Worm (Caenorhabditis elegans) whole organism, young adult: ENCODE results near the gene F09G2.2.

ENCODE experiments used
- F49E8.2 ChIP-seq: sonication (generic microtip); optimal IDR thresholded peaks from 3 replicates; lab custom pipeline; 2017; ENCODE audit warnings: missing genetic modification characterization, mild to moderate bottlenecking, missing compliant biosample characterization, antibody characterized with exemption, moderate library complexity; ENCODE audit not compliant: insufficient read depth
- T26A5.8 ChIP-seq: sonication (generic microtip); optimal IDR thresholded peaks from 2 replicates; lab custom pipeline; 2016; ENCODE audit warnings: missing genetic modification characterization, missing compliant biosample characterization
- Y53G8AR.9 ChIP-seq: fragments of 200-800 bp; sonication (Bioruptor generic); conservative IDR thresholded peaks from 2 replicates; pipeline ENCODE4 v1.3.6; 2022; ENCODE audit warnings: missing genetic modification reagents, missing genetic modification characterization, missing compliant biosample characterization
- ZK185.1 ChIP-seq: sonication (generic microtip); optimal IDR thresholded peaks from 2 replicates; lab custom pipeline; 2016; ENCODE audit warnings: mild to moderate bottlenecking, missing genetic modification characterization, missing compliant biosample characterization; ENCODE audit not compliant: poor library complexity, severe bottlenecking
- attf-5 ChIP-seq: fragments of 200-800 bp; sonication (Bioruptor generic); optimal IDR thresholded peaks from 2 replicates; lab custom pipeline; 2018; ENCODE audit warnings: mild to moderate bottlenecking, missing genetic modification characterization, missing compliant biosample characterization
- cebp-1 ChIP-seq, 2 experiments: fragments of 200-800 bp in 1 of 2; sonication (Bioruptor generic) in 1 of 2; sonication (generic microtip) in 1 of 2; IDR thresholded peaks in 1 of 2; optimal IDR thresholded peaks in 1 of 2; 2 replicates each; pipeline versions ENCODE4 v1.3.6 to Lab custom; 2017 to 2022; ENCODE audit warnings: missing compliant biosample characterization in 2 of 2, missing genetic modification characterization in 2 of 2, mild to moderate bottlenecking in 1 of 2, missing genetic modification reagents in 1 of 2, moderate library complexity in 1 of 2
- ceh-100 ChIP-seq: fragments of 200-800 bp; sonication (Bioruptor generic); IDR thresholded peaks from 2 replicates; pipeline ENCODE4 v1.3.6; 2022; ENCODE audit warnings: missing genetic modification reagents, missing genetic modification characterization, missing compliant biosample characterization
- ceh-40 ChIP-seq: fragments of 200-800 bp; sonication (Bioruptor generic); IDR thresholded peaks from 2 replicates; pipeline ENCODE4 v1.3.6; 2022; ENCODE audit warnings: missing genetic modification characterization, missing compliant biosample characterization
- ceh-58 ChIP-seq: fragments of 200-800 bp; sonication (Bioruptor generic); IDR thresholded peaks from 2 replicates; pipeline ENCODE4 v1.3.6; 2022; ENCODE audit warnings: missing genetic modification characterization, missing compliant biosample characterization
- dox-1 ChIP-seq: fragments of 200-800 bp; sonication (Bioruptor generic); IDR thresholded peaks from 2 replicates; pipeline ENCODE4 v1.3.6; 2022; ENCODE audit warnings: missing genetic modification reagents, missing genetic modification characterization, missing compliant biosample characterization
- egrh-3 ChIP-seq: fragments of 200-800 bp; sonication (Bioruptor generic); IDR thresholded peaks from 2 replicates; pipeline ENCODE4 v1.3.6; 2022; ENCODE audit warnings: missing genetic modification reagents, missing genetic modification characterization, missing compliant biosample characterization
- ekl-4 ChIP-seq: fragments of 200-800 bp; sonication (Bioruptor generic); IDR thresholded peaks from 2 replicates; pipeline ENCODE4 v1.3.6; 2022; ENCODE audit warnings: missing genetic modification reagents, missing genetic modification characterization, missing compliant biosample characterization
- him-1 ChIP-seq: sonication (generic microtip); optimal IDR thresholded peaks from 2 replicates; lab custom pipeline; 2016; ENCODE audit warnings: missing genotype, missing genetic modification reagents, missing genetic modification characterization, missing compliant biosample characterization
- lin-26 ChIP-seq: fragments of 200-800 bp; sonication (Bioruptor generic); IDR thresholded peaks from 2 replicates; pipeline ENCODE4 v1.3.6; 2022; ENCODE audit warnings: missing genetic modification reagents, missing genetic modification characterization, missing compliant biosample characterization
- lir-1 ChIP-seq: fragments of 200-800 bp; sonication (Bioruptor generic); conservative IDR thresholded peaks from 2 replicates; pipeline ENCODE4 v1.3.6; 2022; ENCODE audit warnings: missing genetic modification reagents, missing genetic modification characterization, missing compliant biosample characterization
- madf-3 ChIP-seq: fragments of 200-800 bp; sonication (Bioruptor generic); IDR thresholded peaks from 2 replicates; pipeline ENCODE4 v1.3.6; 2022; ENCODE audit warnings: missing genetic modification reagents, missing genetic modification characterization, missing compliant biosample characterization
- madf-6 ChIP-seq: fragments of 200-800 bp; sonication (Bioruptor generic); IDR thresholded peaks from 2 replicates; pipeline ENCODE4 v1.3.6; 2022; ENCODE audit warnings: missing genetic modification reagents, missing genetic modification characterization, missing compliant biosample characterization
- nfya-1 ChIP-seq: sonication (generic microtip); optimal IDR thresholded peaks from 2 replicates; lab custom pipeline; 2017; ENCODE audit warnings: antibody characterized with exemption, missing compliant biosample characterization, missing genetic modification characterization, borderline replicate concordance; ENCODE audit not compliant: insufficient read depth
- nhr-80 ChIP-seq: sonication (generic microtip); optimal IDR thresholded peaks from 2 replicates; lab custom pipeline; 2016; ENCODE audit warnings: missing genetic modification characterization, missing compliant biosample characterization
- pbrm-1 ChIP-seq: fragments of 200-800 bp; sonication (Bioruptor generic); IDR thresholded peaks from 2 replicates; pipeline ENCODE4 v1.3.6; 2022; ENCODE audit warnings: missing genetic modification reagents, missing genetic modification characterization, missing compliant biosample characterization
- rcor-1 ChIP-seq: fragments of 200-800 bp; sonication (Bioruptor generic); IDR thresholded peaks from 2 replicates; pipeline ENCODE4 v1.3.6; 2022; ENCODE audit warnings: missing genetic modification reagents, missing genetic modification characterization, missing compliant biosample characterization
- snpc-1.1 ChIP-seq: sonication (generic microtip); optimal IDR thresholded peaks from 2 replicates; lab custom pipeline; 2017; ENCODE audit warnings: missing genetic modification characterization, mild to moderate bottlenecking, missing compliant biosample characterization, antibody characterized with exemption, moderate library complexity, missing genotype, missing genetic modification reagents; ENCODE audit not compliant: insufficient read depth
- sptf-2 ChIP-seq: fragments of 200-800 bp; sonication (Bioruptor generic); optimal IDR thresholded peaks from 2 replicates; lab custom pipeline; 2018; ENCODE audit warnings: mild to moderate bottlenecking, missing genetic modification characterization, missing compliant biosample characterization
- tbp1 ChIP-seq: fragments of 200-800 bp; sonication (Bioruptor generic); optimal IDR thresholded peaks from 2 replicates; lab custom pipeline; 2018; ENCODE audit warnings: mild to moderate bottlenecking, missing genetic modification characterization, missing compliant biosample characterization
- zfh-2 ChIP-seq: fragments of 200-800 bp; sonication (Bioruptor generic); conservative IDR thresholded peaks from 2 replicates; pipeline ENCODE4 v1.3.6; 2022; ENCODE audit warnings: missing genetic modification reagents, missing genetic modification characterization, missing compliant biosample characterization
- ztf-28 ChIP-seq: fragments of 200-800 bp; sonication (Bioruptor generic); IDR thresholded peaks from 2 replicates; pipeline ENCODE4 v1.3.6; 2022; ENCODE audit warnings: missing genetic modification reagents, missing genetic modification characterization, missing compliant biosample characterization

F09G2.2 gene

ce11 chrV:7186599-7186998, 10.1 kb upstream of the F09G2.2 start:
- TF ChIP-seq cebp-1 (GFP tag; IDR thresholded peaks at IDR 0.05; lab: Robert Waterston, UW) (no peak), cebp-1 (tag; optimal IDR thresholded peaks at IDR 0.05; lab: Kevin White, UChicago) (peak; percentile 49), nhr-80 (peak; percentile 68), tbp1 (GFP tag; lab: Kevin White, UChicago) (no peak)

- peak; percentile 55 for TF ChIP-seq nhr-80
- no peak for TF ChIP-seq nfya-1 (tag; lab: Kevin White, UChicago)
Measured at ce11 chrV:7187295-7187694, 9.4 kb upstream of the F09G2.2 start.

- TF ChIP-seq T26A5.8 (tag; lab: Kevin White, UChicago) (no peak), sptf-2 (GFP tag; lab: Kevin White, UChicago) (no peak), madf-6 (GFP tag; lab: Robert Waterston, UW) (0 out of 2 replicates have a peak, but pooled peaks have one; percentile 11)
Measured at ce11 chrV:7193562-7193961, 3.2 kb upstream of the F09G2.2 start, which contains the start of gene F09G2.8. F09G2.8 (minus strand) TSS chrV:7193662.

- TF ChIP-seq ztf-28, result no peak
- TF ChIP-seq zfh-2 (GFP tag; lab: Robert Waterston, UW), result peak; percentile 66; the same call in 1 of the 2 replicates
- no peak for TF ChIP-seq him-1 (tag; lab: Kevin White, UChicago)
- 0 out of 2 replicates have a peak, but pooled peaks have one; percentile 22 for TF ChIP-seq egrh-3 (GFP tag; lab: Robert Waterston, UW)
- 0 out of 2 replicates have a peak, but pooled peaks have one; percentile 11 for TF ChIP-seq pbrm-1 (GFP tag; lab: Robert Waterston, UW)
- no peak for TF ChIP-seq dox-1
- TF ChIP-seq attf-5, result no peak
Measured at ce11 chrV:7194818-7195217, 1.9 kb upstream of the F09G2.2 start.

ce11 chrV:7196037-7196436, 679 bp upstream of the F09G2.2 start, which contains the start of gene attf-2:
attf-2 (minus strand) TSS chrV:7196137.
- TF ChIP-seq madf-3 (GFP tag; lab: Robert Waterston, UW) (0 out of 2 replicates have a peak, but pooled peaks have one; percentile 22), ceh-100 (GFP tag; lab: Robert Waterston, UW) (no peak)

ce11 chrV:7197036-7197435, 320 bp downstream of the F09G2.2 start:
- TF ChIP-seq ekl-4 (peak; percentile 57; the same call in 1 of the 2 replicates), lir-1 (GFP tag; lab: Robert Waterston, UW) (no peak), ceh-58 (GFP tag; lab: Robert Waterston, UW) (0 out of 2 replicates have a peak, but pooled peaks have one; percentile 52), ceh-40 (GFP tag; lab: Robert Waterston, UW) (0 out of 2 replicates have a peak, but pooled peaks have one; percentile 3), F49E8.2 (tag; lab: Kevin White, UChicago) (peak; percentile 16), rcor-1 (GFP tag; lab: Robert Waterston, UW) (0 out of 2 replicates have a peak, but pooled peaks have one; percentile 39), snpc-1.1 (tag; lab: Kevin White, UChicago) (no peak), Y53G8AR.9 (GFP tag; lab: Robert Waterston, UW) (0 out of 2 replicates have a peak, but pooled peaks have one; percentile 58), ZK185.1 (no peak), tbp1 (GFP tag; lab: Kevin White, UChicago) (peak; percentile 3), lin-26 (GFP tag; lab: Robert Waterston, UW) (peak; percentile 49; the same call in 1 of the 2 replicates), madf-6 (GFP tag; lab: Robert Waterston, UW) (peak; percentile 55), madf-3 (GFP tag; lab: Robert Waterston, UW) (peak; percentile 91)
